Worm (Caenorhabditis elegans) whole organism, L2 larva: Measurements from ENCODE around the gene W02D7.11.

Experiments
- R02D3.7 ChIP-seq: fragments of 150-350 bp; optimal IDR thresholded peaks from 2 replicates; lab custom pipeline; 2014; ENCODE audit warnings: missing biosample characterization, missing genetic modification characterization
- Y55F3AM.14 ChIP-seq: fragments of 200-800 bp; sonication (Bioruptor generic); optimal IDR thresholded peaks from 2 replicates; lab custom pipeline; 2018; ENCODE audit warnings: mild to moderate bottlenecking, missing genetic modification characterization, missing compliant biosample characterization
- ama-1 ChIP-seq: fragments of 150-350 bp; optimal IDR thresholded peaks from 2 replicates; lab custom pipeline; 2018; ENCODE audit warnings: inconsistent platforms
- elt-3 ChIP-seq: sonication (generic microtip); optimal IDR thresholded peaks from 2 replicates; lab custom pipeline; 2017; ENCODE audit warnings: missing biosample characterization, missing genetic modification characterization
- fos-1 ChIP-seq: fragments of 150-350 bp; optimal IDR thresholded peaks from 2 replicates; lab custom pipeline; 2014; ENCODE audit warnings: missing biosample characterization, missing genetic modification characterization
- mab-5 ChIP-seq: fragments of 150-350 bp; optimal IDR thresholded peaks from 2 replicates; lab custom pipeline; 2014; ENCODE audit warnings: missing biosample characterization, missing genetic modification characterization
- mdl-1 ChIP-seq, 2 experiments: fragments of 150-350 bp in 1 of 2; sonication (generic microtip) in 1 of 2; optimal IDR thresholded peaks; 2 replicates each; lab custom pipeline; 2017; ENCODE audit warnings: missing biosample characterization in 2 of 2, missing genetic modification characterization in 2 of 2
- nhr-11 ChIP-seq: fragments of 150-350 bp; optimal IDR thresholded peaks from 2 replicates; lab custom pipeline; 2014; ENCODE audit warnings: missing biosample characterization, missing genetic modification characterization
- nhr-25 ChIP-seq: fragments of 150-350 bp; sonication (generic microtip); optimal IDR thresholded peaks from 3 replicates; lab custom pipeline; 2014; ENCODE audit warnings: missing biosample characterization, missing genetic modification characterization
- nhr-6 ChIP-seq: fragments of 150-350 bp; optimal IDR thresholded peaks from 2 replicates; lab custom pipeline; 2014; ENCODE audit warnings: missing biosample characterization, missing genetic modification characterization
- nhr-77 ChIP-seq: fragments of 150-350 bp; optimal IDR thresholded peaks from 2 replicates; lab custom pipeline; 2014; ENCODE audit warnings: missing biosample characterization, missing genetic modification characterization
- snpc-4 ChIP-seq: fragments of 150-350 bp; optimal IDR thresholded peaks from 2 replicates; lab custom pipeline; 2014; ENCODE audit warnings: missing biosample characterization, missing genetic modification characterization
- unc-55 ChIP-seq: fragments of 150-350 bp; sonication (generic microtip); optimal IDR thresholded peaks from 3 replicates; lab custom pipeline; 2014; ENCODE audit warnings: missing biosample characterization, missing genetic modification reagents, missing genetic modification characterization
- ztf-11 ChIP-seq: sonication (generic microtip); optimal IDR thresholded peaks from 2 replicates; lab custom pipeline; 2017; ENCODE audit warnings: missing biosample characterization, missing genetic modification characterization

ce11 chrV:8295866-8296265, 8.4 kb downstream of the W02D7.11 start, which contains the start of gene smex-1:
- TF ChIP-seq ztf-11 (tag; lab: Kevin White, UChicago) (no peak), elt-3 (tag; lab: Kevin White, UChicago) (no peak), R02D3.7 (tag; lab: Kevin White, UChicago) (no peak), fos-1 (tag; lab: Kevin White, UChicago) (no peak), unc-55 (GFP tag; lab: Kevin White, UChicago) (no peak), ama-1 (lab: Kevin White, UChicago) (no peak), mab-5 (tag; lab: Kevin White, UChicago) (no peak), Y55F3AM.14 (GFP tag; lab: Kevin White, UChicago) (no peak), snpc-4 (tag; lab: Kevin White, UChicago) (no peak), nhr-77 (tag; lab: Kevin White, UChicago) (no peak), nhr-11 (tag; lab: Kevin White, UChicago) (no peak), mdl-1 (tag; optimal IDR thresholded peaks at IDR 0.05; lab: Kevin White, UChicago) (no peak), nhr-25 (tag; lab: Kevin White, UChicago) (no peak), nhr-6 (tag; lab: Kevin White, UChicago) (no peak)
